Worm (Caenorhabditis elegans) whole organism, late embryonic: ENCODE results near the gene lgc-17.
A peak's percentile ranks its signal among the peaks of the same experiment; 100 is the strongest.

ENCODE experiments used
- C08G9.2 ChIP-seq: sonication (generic microtip); optimal IDR thresholded peaks from 2 replicates; lab custom pipeline; 2016; ENCODE audit warnings: mild to moderate bottlenecking, missing genetic modification characterization, moderate library complexity, missing compliant biosample characterization
- C38D4.7 ChIP-seq: fragments of 200-800 bp; sonication (Bioruptor generic); optimal IDR thresholded peaks from 2 replicates; lab custom pipeline; 2018; ENCODE audit warnings: mild to moderate bottlenecking, missing genetic modification characterization, moderate library complexity, missing compliant biosample characterization
- Y22D7AL.16 ChIP-seq: sonication (generic microtip); optimal IDR thresholded peaks from 2 replicates; lab custom pipeline; 2016; ENCODE audit warnings: missing genetic modification characterization, missing compliant biosample characterization
- ahr-1 ChIP-seq: sonication (generic microtip); optimal IDR thresholded peaks from 2 replicates; lab custom pipeline; 2016; ENCODE audit warnings: missing genetic modification characterization, missing compliant biosample characterization
- ceh-14 ChIP-seq: sonication (generic microtip); optimal IDR thresholded peaks from 2 replicates; lab custom pipeline; 2016; ENCODE audit warnings: missing genotype, missing genetic modification characterization, missing compliant biosample characterization
- ceh-18 ChIP-seq: sonication (generic microtip); optimal IDR thresholded peaks from 2 replicates; lab custom pipeline; 2016; ENCODE audit warnings: missing genetic modification characterization, missing compliant biosample characterization
- ceh-19 ChIP-seq: fragments of 200-800 bp; sonication (Bioruptor generic); optimal IDR thresholded peaks from 2 replicates; lab custom pipeline; 2018; ENCODE audit warnings: mild to moderate bottlenecking, missing genetic modification characterization, missing compliant biosample characterization
- ceh-24 ChIP-seq: sonication (generic microtip); optimal IDR thresholded peaks from 2 replicates; lab custom pipeline; 2016; ENCODE audit warnings: mild to moderate bottlenecking, missing genetic modification characterization, missing compliant biosample characterization
- ceh-31 ChIP-seq: sonication (generic microtip); optimal IDR thresholded peaks from 2 replicates; lab custom pipeline; 2016; ENCODE audit warnings: missing genetic modification characterization, missing compliant biosample characterization
- ceh-45 ChIP-seq: fragments of 200-800 bp; sonication (Bioruptor generic); IDR thresholded peaks from 2 replicates; pipeline ENCODE4 v1.3.6; 2022; ENCODE audit warnings: missing genetic modification reagents, missing genetic modification characterization, missing compliant biosample characterization
- che-1 ChIP-seq: sonication (generic microtip); optimal IDR thresholded peaks from 2 replicates; lab custom pipeline; 2016; ENCODE audit warnings: mild to moderate bottlenecking, missing genetic modification characterization, missing compliant biosample characterization
- elt-2 ChIP-seq: sonication (generic microtip); optimal IDR thresholded peaks from 2 replicates; lab custom pipeline; 2016; ENCODE audit warnings: missing genetic modification reagents, missing genetic modification characterization, missing compliant biosample characterization
- ets-4 ChIP-seq: sonication (generic microtip); optimal IDR thresholded peaks from 2 replicates; lab custom pipeline; 2016; ENCODE audit warnings: missing genetic modification characterization, missing compliant biosample characterization
- gmeb-2 ChIP-seq: sonication (generic microtip); optimal IDR thresholded peaks from 2 replicates; lab custom pipeline; 2016; ENCODE audit warnings: missing genetic modification characterization, inconsistent platforms, missing compliant biosample characterization
- hlh-15 ChIP-seq: sonication (generic microtip); optimal IDR thresholded peaks from 2 replicates; lab custom pipeline; 2016; ENCODE audit warnings: missing genetic modification characterization, missing compliant biosample characterization
- lin-11 ChIP-seq: fragments of 200-800 bp; sonication (Bioruptor generic); optimal IDR thresholded peaks from 2 replicates; lab custom pipeline; 2018; ENCODE audit warnings: mild to moderate bottlenecking, missing genetic modification characterization, missing compliant biosample characterization
- mec-3 ChIP-seq: sonication (generic microtip); optimal IDR thresholded peaks from 2 replicates; lab custom pipeline; 2016; ENCODE audit warnings: borderline replicate concordance, missing genetic modification characterization, missing compliant biosample characterization
- nfya-1 ChIP-seq: sonication (generic microtip); optimal IDR thresholded peaks from 2 replicates; lab custom pipeline; 2017; ENCODE audit warnings: missing genetic modification characterization, mild to moderate bottlenecking, missing compliant biosample characterization, antibody characterized with exemption, moderate library complexity
- nhr-11 ChIP-seq: fragments of 150-350 bp; optimal IDR thresholded peaks from 2 replicates; lab custom pipeline; 2014; ENCODE audit warnings: missing biosample characterization, missing genetic modification characterization
- pha-2 ChIP-seq: sonication (generic microtip); optimal IDR thresholded peaks from 2 replicates; lab custom pipeline; 2017; ENCODE audit warnings: mild to moderate bottlenecking, missing genetic modification characterization, missing compliant biosample characterization
- pha-4 ChIP-seq: fragments of 150-350 bp; optimal IDR thresholded peaks from 2 replicates; lab custom pipeline; 2018; ENCODE audit warnings: missing biosample characterization, missing genetic modification reagents, missing genetic modification characterization
- ref-2 ChIP-seq: sonication (generic microtip); optimal IDR thresholded peaks from 2 replicates; lab custom pipeline; 2016; ENCODE audit warnings: missing genetic modification characterization, missing compliant biosample characterization
- rnt-1 ChIP-seq: sonication (generic microtip); optimal IDR thresholded peaks from 2 replicates; lab custom pipeline; 2016; ENCODE audit warnings: missing genetic modification characterization, missing compliant biosample characterization
- sox-4 ChIP-seq: sonication (generic microtip); optimal IDR thresholded peaks from 2 replicates; lab custom pipeline; 2017; ENCODE audit warnings: mild to moderate bottlenecking, missing genetic modification characterization, inconsistent platforms, missing compliant biosample characterization
- ttx-3 ChIP-seq: sonication (generic microtip); optimal IDR thresholded peaks from 2 replicates; lab custom pipeline; 2016; ENCODE audit warnings: missing genetic modification reagents, missing genetic modification characterization, missing compliant biosample characterization
- unc-42 ChIP-seq: sonication (generic microtip); optimal IDR thresholded peaks from 2 replicates; lab custom pipeline; 2016; ENCODE audit warnings: missing genotype, missing genetic modification characterization, missing compliant biosample characterization
- unc-55 ChIP-seq: sonication (generic microtip); optimal IDR thresholded peaks from 2 replicates; lab custom pipeline; 2017; ENCODE audit warnings: missing biosample characterization, missing genetic modification reagents, missing genetic modification characterization
- ztf-16 ChIP-seq: sonication (generic microtip); optimal IDR thresholded peaks from 2 replicates; lab custom pipeline; 2017; ENCODE audit warnings: missing genetic modification characterization, missing compliant biosample characterization

lgc-17 gene

DNA sequence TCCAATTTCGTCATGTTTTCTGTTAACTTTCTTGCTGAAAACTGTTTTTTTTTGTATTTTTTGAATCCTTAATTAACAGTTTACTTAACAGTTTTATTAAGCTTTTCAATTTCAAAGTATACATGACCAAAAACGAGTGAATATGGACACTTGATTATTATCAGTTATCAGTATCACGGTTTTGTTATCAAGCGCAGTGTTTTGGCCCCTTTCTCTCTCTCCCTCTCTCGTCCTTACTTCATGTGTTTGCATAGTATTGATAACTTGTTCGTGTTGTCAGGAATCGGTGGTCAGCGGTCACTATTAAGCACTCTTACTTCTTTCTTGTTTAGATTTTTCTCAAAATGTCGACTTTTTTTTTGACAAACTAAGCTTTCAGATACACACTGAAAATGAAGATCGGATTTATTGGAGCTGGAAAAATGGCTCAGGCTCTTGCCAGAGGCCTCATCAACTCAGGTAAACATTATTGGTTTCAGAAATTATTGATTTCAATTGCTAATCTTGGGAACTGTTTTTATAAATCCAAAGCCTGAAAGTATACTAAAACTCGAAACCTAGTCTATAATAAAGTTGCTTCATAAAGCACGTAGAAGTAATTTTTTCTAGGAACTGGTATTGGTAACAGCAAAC is 25.2 kb downstream of the lgc-17 start, which contains the start of gene pycr-1:
TSS of gene pycr-1 (plus strand) at position 380 of the 633 bp plus-strand sequence.
- TF ChIP-seq ceh-24 (tag; lab: Kevin White, UChicago) (no peak), ref-2 (tag; lab: Kevin White, UChicago) (no peak), elt-2 (tag; lab: Kevin White, UChicago) (peak; percentile 73)
- TF ChIP-seq, all 69 proteins: peak for 1

DNA sequence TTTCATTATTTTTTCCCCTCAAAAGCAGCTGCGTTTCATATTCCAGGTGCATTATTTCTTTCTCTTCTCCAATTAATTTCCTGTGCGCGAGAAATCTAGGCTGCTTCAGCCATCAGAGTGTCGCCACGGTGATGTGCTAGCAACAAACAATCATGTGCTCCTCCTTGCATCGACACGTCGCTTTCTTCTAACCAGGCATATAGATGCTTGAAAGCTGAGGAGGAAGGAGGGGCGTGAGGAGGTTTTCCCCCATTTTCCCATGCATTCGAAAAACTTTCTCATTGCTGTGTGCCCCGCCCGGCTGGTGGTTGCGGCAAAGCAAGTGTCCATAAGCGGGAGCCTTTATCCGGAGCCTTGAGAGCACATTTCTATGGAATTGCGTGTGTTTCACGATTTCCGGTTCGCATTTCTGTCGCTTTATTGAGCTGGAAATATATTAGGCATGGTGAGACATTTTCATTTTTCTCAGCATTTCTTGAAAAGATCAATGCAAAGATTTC is 28.3 kb downstream of the lgc-17 start, which contains the start of gene znf-474:
TSS of gene znf-474 (plus strand) at position 287 of the 500 bp plus-strand sequence.
- no peak for TF ChIP-seq ceh-19 (GFP tag; lab: Kevin White, UChicago)
- TF ChIP-seq gmeb-2, result no peak
- TF ChIP-seq ceh-14 (tag; lab: Kevin White, UChicago), result peak; percentile 6

DNA sequence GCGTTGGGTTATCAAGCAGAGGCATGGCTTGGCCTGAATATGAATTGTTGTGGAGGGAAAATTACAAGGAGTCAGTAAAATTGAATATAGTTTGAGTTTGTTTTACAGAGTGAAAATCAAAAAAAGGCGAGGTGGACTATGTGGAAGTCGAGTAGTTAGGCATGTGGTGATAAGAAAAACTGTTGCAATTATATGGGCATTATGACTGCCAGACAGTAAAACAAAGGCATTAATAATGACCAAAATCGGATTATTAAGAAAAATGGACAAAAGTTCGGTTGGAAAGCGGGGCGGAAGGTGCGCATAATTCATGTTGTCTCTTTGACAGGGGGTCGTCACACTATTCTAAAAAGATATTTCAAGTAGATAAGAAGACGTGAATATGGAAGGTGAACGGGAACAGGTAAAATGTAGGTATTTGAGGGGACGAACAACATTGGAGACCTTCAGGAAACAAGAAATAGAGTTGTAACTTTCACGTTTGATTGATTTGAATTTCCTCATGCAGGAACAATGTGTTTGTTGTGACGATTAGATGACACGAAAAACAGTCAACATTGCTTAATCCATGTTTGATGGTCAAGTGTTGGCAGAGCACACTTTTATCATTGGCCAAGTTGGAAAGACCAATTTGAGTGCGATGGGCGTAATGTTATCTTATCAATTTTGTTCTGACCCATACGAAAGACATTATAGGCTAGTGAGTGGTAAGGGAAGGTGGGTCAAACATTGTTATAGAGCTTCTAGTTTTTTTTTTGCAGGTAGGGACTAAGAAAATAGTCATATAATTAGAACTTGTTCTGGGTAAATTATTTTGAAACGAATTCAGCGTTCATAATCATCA is 32.9 kb downstream of the lgc-17 start, which contains the start of gene mfsd-11:
TSS of gene mfsd-11 (minus strand) at position 51 of the 844 bp plus-strand sequence.
- peak; percentile 65 for TF ChIP-seq elt-2 (tag; lab: Kevin White, UChicago)
- no peak for TF ChIP-seq ets-4 (tag; lab: Kevin White, UChicago)

DNA sequence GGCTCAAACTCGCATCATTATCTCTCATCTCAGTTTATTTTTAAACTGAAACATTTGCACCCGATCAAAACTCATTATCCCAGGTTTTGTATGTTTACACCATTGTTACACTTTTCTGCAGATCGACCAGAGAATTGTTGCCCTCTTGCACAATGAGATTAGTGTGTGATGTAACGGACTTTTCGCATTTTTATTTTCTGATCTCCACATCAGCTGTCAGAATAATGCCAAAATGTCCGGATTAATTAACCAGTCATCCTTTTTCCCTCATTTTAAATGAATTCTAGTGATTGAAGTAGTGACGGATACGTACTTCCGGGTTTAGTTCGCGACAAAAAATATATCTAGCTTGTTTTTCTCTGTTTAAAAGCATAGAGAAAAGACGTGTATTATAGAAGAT is 37.3 kb downstream of the lgc-17 start:
- TF ChIP-seq ceh-18 (tag; lab: Kevin White, UChicago) (peak; percentile 0), ttx-3 (tag; lab: Kevin White, UChicago) (no peak), ztf-16 (tag; lab: Kevin White, UChicago) (no peak), unc-42 (tag; lab: Kevin White, UChicago) (no peak), Y22D7AL.16 (tag; lab: Kevin White, UChicago) (no peak), C08G9.2 (tag; lab: Kevin White, UChicago) (no peak), pha-2 (no peak), gmeb-2 (no peak), ceh-31 (tag; lab: Kevin White, UChicago) (no peak), ets-4 (tag; lab: Kevin White, UChicago) (no peak), nhr-11 (tag; lab: Kevin White, UChicago) (no peak), ceh-45 (GFP tag; lab: Robert Waterston, UW) (no peak), mec-3 (tag; lab: Kevin White, UChicago) (no peak), unc-55 (GFP tag; lab: Kevin White, UChicago) (peak; percentile 22), ceh-19 (GFP tag; lab: Kevin White, UChicago) (no peak), rnt-1 (tag; lab: Kevin White, UChicago) (peak; percentile 4), hlh-15 (tag; lab: Kevin White, UChicago) (no peak)

DNA sequence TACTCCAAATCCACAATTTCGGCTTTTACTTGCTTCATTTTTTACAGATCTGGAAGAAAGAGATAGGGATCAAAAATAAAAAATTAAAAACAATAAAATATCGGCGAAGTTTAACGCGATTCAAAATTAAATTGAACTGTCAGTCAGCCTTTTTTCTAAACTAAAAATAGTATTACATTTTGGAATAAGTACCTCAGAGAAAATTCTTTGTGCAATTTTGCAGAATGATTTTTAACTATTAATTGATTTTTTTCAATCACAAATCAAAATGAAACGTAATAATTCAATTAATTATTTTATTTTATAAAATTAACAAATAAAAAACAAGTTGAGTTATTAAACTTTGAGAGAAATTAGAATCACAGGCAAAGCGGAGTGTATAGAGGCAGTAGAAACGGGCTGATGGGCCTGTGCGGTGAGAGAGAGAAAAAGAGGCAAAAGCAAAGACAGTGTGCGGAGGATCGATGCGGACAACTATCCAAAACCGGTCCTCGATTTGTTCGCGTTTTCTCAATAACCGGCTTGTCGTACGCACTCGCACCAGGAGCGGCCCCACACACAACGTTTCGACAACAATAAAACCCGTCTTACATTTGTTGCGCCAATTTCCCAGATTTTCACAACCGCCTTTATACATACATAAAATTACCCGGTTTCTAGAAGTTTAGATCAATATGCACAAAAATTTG is 38.8 kb downstream of the lgc-17 start, which contains the start of gene F57G12.2:
TSS of gene F57G12.2 (minus strand) at position 51 of the 689 bp plus-strand sequence.
- TF ChIP-seq C38D4.7 (no peak), pha-2 (no peak)

DNA sequence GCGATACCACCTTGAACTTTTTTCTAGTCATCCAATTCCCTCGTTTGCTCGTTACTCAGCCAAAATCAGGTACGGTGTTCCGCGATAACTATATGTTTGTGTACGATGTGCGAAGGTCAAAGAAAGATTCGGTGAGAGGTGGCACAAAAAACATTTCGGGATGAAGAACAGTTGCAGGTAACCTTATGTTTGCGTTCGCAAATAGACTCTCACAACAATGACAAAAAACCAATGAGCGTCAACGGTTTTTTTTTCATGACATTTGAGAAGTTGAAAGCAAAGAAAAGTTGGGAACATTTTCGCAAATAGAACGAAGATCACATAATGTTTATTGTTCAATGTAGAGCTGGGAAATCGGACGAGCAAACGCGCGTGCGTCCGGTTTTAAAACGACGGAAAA is 41.3 kb downstream of the lgc-17 start:
- TF ChIP-seq che-1 (tag; lab: Kevin White, UChicago), result no peak
- no peak for TF ChIP-seq nhr-11 (tag; lab: Kevin White, UChicago)
- TF ChIP-seq pha-2, result no peak
- no peak for TF ChIP-seq ref-2 (tag; lab: Kevin White, UChicago)

DNA sequence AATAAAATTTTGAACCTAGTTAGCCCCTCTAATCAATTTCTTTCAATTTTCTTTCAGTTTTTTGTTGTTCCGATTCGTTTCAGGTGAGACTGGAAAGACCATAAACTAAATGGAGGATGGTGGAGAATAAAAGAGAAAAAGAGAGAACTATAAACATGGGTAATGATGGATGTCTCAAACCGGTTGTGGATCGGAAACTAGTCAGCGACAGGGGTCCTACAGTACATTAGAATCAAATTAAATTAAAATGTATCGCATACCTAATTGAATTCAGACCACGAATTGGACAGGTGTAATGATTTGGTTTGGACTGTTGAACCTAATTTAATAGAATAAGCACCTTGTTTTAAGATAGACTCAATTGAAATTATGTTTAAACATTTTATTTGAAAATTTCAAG is 42.7 kb downstream of the lgc-17 start:
- TF ChIP-seq gmeb-2 (no peak), ceh-18 (tag; lab: Kevin White, UChicago) (no peak), sox-4 (tag; lab: Kevin White, UChicago) (no peak), lin-11 (tag; lab: Kevin White, UChicago) (no peak), ref-2 (tag; lab: Kevin White, UChicago) (no peak), ahr-1 (tag; lab: Kevin White, UChicago) (no peak), pha-4 (tag; lab: Kevin White, UChicago) (no peak), elt-2 (tag; lab: Kevin White, UChicago) (no peak), nfya-1 (tag; lab: Kevin White, UChicago) (no peak), ceh-14 (tag; lab: Kevin White, UChicago) (no peak)
